Fruit fly (Drosophila melanogaster): Measurements from ENCODE around the gene CG3638.
A peak's percentile ranks its signal among the peaks of the same experiment; 100 is the strongest.

CG3638 gene

dm6 chrX:1286136-1286535 is 49.7 kb upstream of the CG3638 start (continued):
- no peak for TF ChIP-seq CG4820 (GFP tag; optimal IDR thresholded peaks at IDR 0.05)
- no peak for TF ChIP-seq CG15696 (tag; optimal IDR thresholded peaks at IDR 0.05)
- TF ChIP-seq CG10565 (GFP tag; optimal IDR thresholded peaks at IDR 0.05), result no peak
- TF ChIP-seq CG15514 (GFP tag; optimal IDR thresholded peaks at IDR 0.05), result peak; percentile 13
- no peak for TF ChIP-seq prd (optimal IDR thresholded peaks at IDR 0.05)
- TF ChIP-seq prd (GFP tag; IDR thresholded peaks at IDR 0.05), result no peak
- no peak for TF ChIP-seq CG6689 (GFP tag; IDR thresholded peaks at IDR 0.05)
- TF ChIP-seq CG13775 (GFP tag; optimal IDR thresholded peaks at IDR 0.05), result no peak
- TF ChIP-seq CG31388 (GFP tag; optimal IDR thresholded peaks at IDR 0.05), result no peak
- TF ChIP-seq CG18262 (tag; optimal IDR thresholded peaks at IDR 0.05), result no peak
- TF ChIP-seq gce (GFP tag; IDR thresholded peaks at IDR 0.05), result no peak
- no peak for TF ChIP-seq CG9215 (GFP tag; IDR thresholded peaks at IDR 0.05)
- TF ChIP-seq Pdp1 (GFP tag; optimal IDR thresholded peaks at IDR 0.05), result no peak
- no peak for TF ChIP-seq wdn (GFP tag; IDR thresholded peaks at IDR 0.05)
- TF ChIP-seq pb (GFP tag; optimal IDR thresholded peaks at IDR 0.05), result no peak
- no peak for TF ChIP-seq CG10431 (GFP tag; optimal IDR thresholded peaks at IDR 0.05)
- TF ChIP-seq CG17829 (tag; optimal IDR thresholded peaks at IDR 0.05), result no peak
- TF ChIP-seq CG4424 (GFP tag; optimal IDR thresholded peaks at IDR 0.05), result no peak
- TF ChIP-seq Doc3 (GFP tag; IDR thresholded peaks at IDR 0.05; ENCODE audit: partially characterized antibody), result no peak
- TF ChIP-seq CG12769 (tag; optimal IDR thresholded peaks at IDR 0.05), result peak; percentile 39
- no peak for TF ChIP-seq ara (GFP tag; IDR thresholded peaks at IDR 0.05)
- no peak for TF ChIP-seq mirr (GFP tag; optimal IDR thresholded peaks at IDR 0.05)
- TF ChIP-seq peb (GFP tag; IDR thresholded peaks at IDR 0.05), result no peak
- no peak for TF ChIP-seq CG13624 (GFP tag; optimal IDR thresholded peaks at IDR 0.05)
- TF ChIP-seq Ets65A (GFP tag), result no peak
- no peak for TF ChIP-seq Hr78 (GFP tag; optimal IDR thresholded peaks at IDR 0.05)
- TF ChIP-seq rib (GFP tag; IDR thresholded peaks at IDR 0.05), result no peak
- TF ChIP-seq Sox102F (GFP tag; optimal IDR thresholded peaks at IDR 0.05), result no peak
- no peak for TF ChIP-seq NfI (GFP tag; optimal IDR thresholded peaks at IDR 0.05)
- no peak for TF ChIP-seq wek (GFP tag; optimal IDR thresholded peaks at IDR 0.05)
- TF ChIP-seq CG3995 (GFP tag; optimal IDR thresholded peaks at IDR 0.05), result no peak
- no peak for TF ChIP-seq Optix (GFP tag; IDR thresholded peaks at IDR 0.05)
- no peak for TF ChIP-seq CG2678 (tag; optimal IDR thresholded peaks at IDR 0.05)
- no peak for TF ChIP-seq lab (GFP tag; optimal IDR thresholded peaks at IDR 0.05)
- TF ChIP-seq zfh1 (GFP tag; IDR thresholded peaks at IDR 0.05), result no peak
- TF ChIP-seq B-H1 (GFP tag; IDR thresholded peaks at IDR 0.05), result no peak
- no peak for TF ChIP-seq Lhr (GFP tag; optimal IDR thresholded peaks at IDR 0.05)
- TF ChIP-seq fd64A (GFP tag; optimal IDR thresholded peaks at IDR 0.05), result no peak
- TF ChIP-seq shn (GFP tag; optimal IDR thresholded peaks at IDR 0.05), result no peak
- TF ChIP-seq BtbVII (GFP tag; optimal IDR thresholded peaks at IDR 0.05), result no peak
- TF ChIP-seq HLH3B (GFP tag; IDR thresholded peaks at IDR 0.05), result no peak
- TF ChIP-seq CG11696 (GFP tag; IDR thresholded peaks at IDR 0.05), result no peak
- no peak for TF ChIP-seq fru (optimal IDR thresholded peaks at IDR 0.05)
- no peak for TF ChIP-seq p53 (GFP tag; optimal IDR thresholded peaks at IDR 0.05)
- no peak for TF ChIP-seq CG10209 (GFP tag; optimal IDR thresholded peaks at IDR 0.05)
- TF ChIP-seq Ravus (GFP tag; IDR thresholded peaks at IDR 0.05), result no peak
- no peak for TF ChIP-seq CG42726 (GFP tag; IDR thresholded peaks at IDR 0.05; ENCODE audit: partially characterized antibody)
- no peak for TF ChIP-seq CG10959 (GFP tag; IDR thresholded peaks at IDR 0.05)
- TF ChIP-seq chn (GFP tag; optimal IDR thresholded peaks at IDR 0.05), result no peak
- no peak for TF ChIP-seq Atf3 (GFP tag; optimal IDR thresholded peaks at IDR 0.05)
- TF ChIP-seq pita (GFP tag; optimal IDR thresholded peaks at IDR 0.05), result peak; percentile 44
- TF ChIP-seq CG5180 (GFP tag; optimal IDR thresholded peaks at IDR 0.05), result no peak
- no peak for TF ChIP-seq pum (GFP tag; optimal IDR thresholded peaks at IDR 0.05)

Data from whole organism, embryonic.